Worm (Caenorhabditis elegans) whole organism, mixed stage, embryonic: Measurements from ENCODE around the gene sbsp-1.
A peak's percentile ranks its signal among the peaks of the same experiment; 100 is the strongest.

ENCODE experiments used
- M03D4.4 ChIP-seq: sonication (generic microtip); optimal IDR thresholded peaks from 2 replicates; lab custom pipeline; 2017; ENCODE audit warnings: mild to moderate bottlenecking, missing genetic modification characterization, missing compliant biosample characterization
- bed-3 ChIP-seq: fragments of 200-800 bp; sonication (Bioruptor generic); optimal IDR thresholded peaks from 3 replicates; lab custom pipeline; 2018; ENCODE audit warnings: mild to moderate bottlenecking, missing genetic modification characterization, moderate library complexity, missing compliant biosample characterization
- ceh-39 ChIP-seq: fragments of 150-350 bp; optimal IDR thresholded peaks from 2 replicates; lab custom pipeline; 2014; ENCODE audit warnings: missing biosample characterization, missing genetic modification characterization
- ceh-43 ChIP-seq: fragments of 200-800 bp; sonication (Bioruptor generic); optimal IDR thresholded peaks from 2 replicates; lab custom pipeline; 2018; ENCODE audit warnings: mild to moderate bottlenecking, missing genetic modification characterization, moderate library complexity, missing compliant biosample characterization
- ceh-83 ChIP-seq: fragments of 200-800 bp; sonication (Bioruptor generic); optimal IDR thresholded peaks from 2 replicates; lab custom pipeline; 2018; ENCODE audit warnings: mild to moderate bottlenecking, missing genetic modification characterization, missing compliant biosample characterization
- ces-1 ChIP-seq: fragments of 150-350 bp; optimal IDR thresholded peaks from 2 replicates; lab custom pipeline; 2014; ENCODE audit warnings: missing biosample characterization, missing genetic modification reagents, missing genetic modification characterization
- cnd-1 ChIP-seq: fragments of 200-800 bp; sonication (Bioruptor generic); optimal IDR thresholded peaks from 2 replicates; lab custom pipeline; 2018; ENCODE audit warnings: mild to moderate bottlenecking, missing genetic modification characterization, missing compliant biosample characterization
- drap-1 ChIP-seq: fragments of 200-800 bp; sonication (Bioruptor generic); optimal IDR thresholded peaks from 3 replicates; lab custom pipeline; 2018; ENCODE audit warnings: mild to moderate bottlenecking, missing genetic modification characterization, missing compliant biosample characterization
- elt-1 ChIP-seq: sonication (generic microtip); optimal IDR thresholded peaks from 2 replicates; lab custom pipeline; 2017; ENCODE audit warnings: missing genetic modification characterization, mild to moderate bottlenecking, missing compliant biosample characterization, antibody characterized with exemption, moderate library complexity, borderline replicate concordance; ENCODE audit not compliant: insufficient read depth
- elt-3 ChIP-seq: fragments of 150-350 bp; optimal IDR thresholded peaks from 2 replicates; lab custom pipeline; 2014; ENCODE audit warnings: missing biosample characterization, missing genetic modification characterization
- flh-1 ChIP-seq: fragments of 200-800 bp; sonication (Bioruptor generic); optimal IDR thresholded peaks from 2 replicates; lab custom pipeline; 2018; ENCODE audit warnings: mild to moderate bottlenecking, missing genetic modification characterization, moderate library complexity, missing compliant biosample characterization
- ham-2 ChIP-seq: fragments of 200-800 bp; sonication (Bioruptor generic); optimal IDR thresholded peaks from 2 replicates; lab custom pipeline; 2018; ENCODE audit warnings: mild to moderate bottlenecking, missing genetic modification characterization, missing compliant biosample characterization
- lin-13 ChIP-seq: fragments of 150-350 bp; optimal IDR thresholded peaks from 2 replicates; lab custom pipeline; 2014; ENCODE audit warnings: missing biosample characterization, missing genetic modification characterization
- lin-32 ChIP-seq: fragments of 200-800 bp; sonication (Bioruptor generic); optimal IDR thresholded peaks from 2 replicates; lab custom pipeline; 2018; ENCODE audit warnings: mild to moderate bottlenecking, missing genetic modification characterization, missing compliant biosample characterization
- lsy-2 ChIP-seq: fragments of 150-350 bp; optimal IDR thresholded peaks from 2 replicates; lab custom pipeline; 2014; ENCODE audit warnings: missing biosample characterization, missing genetic modification characterization
- mep-1 ChIP-seq: fragments of 150-350 bp; optimal IDR thresholded peaks from 2 replicates; lab custom pipeline; 2017; ENCODE audit warnings: missing biosample characterization, missing genetic modification reagents, missing genetic modification characterization, inconsistent platforms
- mls-2 ChIP-seq: sonication (generic microtip); optimal IDR thresholded peaks from 2 replicates; lab custom pipeline; 2016; ENCODE audit warnings: mild to moderate bottlenecking, missing genetic modification characterization, moderate library complexity, missing compliant biosample characterization
- nhr-12 ChIP-seq: fragments of 150-350 bp; optimal IDR thresholded peaks from 2 replicates; lab custom pipeline; 2014; ENCODE audit warnings: missing biosample characterization, missing genetic modification characterization
- nhr-2 ChIP-seq: fragments of 150-350 bp; optimal IDR thresholded peaks from 2 replicates; lab custom pipeline; 2014; ENCODE audit warnings: missing biosample characterization, missing genetic modification characterization
- nhr-237 ChIP-seq: fragments of 150-350 bp; optimal IDR thresholded peaks from 2 replicates; lab custom pipeline; 2014; ENCODE audit warnings: missing biosample characterization, missing genetic modification characterization
- nhr-28 ChIP-seq: fragments of 150-350 bp; optimal IDR thresholded peaks from 2 replicates; lab custom pipeline; 2014; ENCODE audit warnings: missing biosample characterization, missing genetic modification characterization
- nhr-76 ChIP-seq: sonication (generic microtip); optimal IDR thresholded peaks from 2 replicates; lab custom pipeline; 2017; ENCODE audit warnings: missing biosample characterization, missing genetic modification characterization
- pha-4 ChIP-seq: fragments of 150-350 bp; optimal IDR thresholded peaks from 2 replicates; lab custom pipeline; 2018; ENCODE audit warnings: missing biosample characterization, missing genetic modification reagents, missing genetic modification characterization
- sptf-1 ChIP-seq: sonication (generic microtip); optimal IDR thresholded peaks from 2 replicates; lab custom pipeline; 2017; ENCODE audit warnings: mild to moderate bottlenecking, missing genetic modification characterization, moderate library complexity, missing compliant biosample characterization
- unc-120 ChIP-seq: sonication (generic microtip); optimal IDR thresholded peaks from 2 replicates; lab custom pipeline; 2017; ENCODE audit warnings: missing genetic modification characterization, missing compliant biosample characterization; ENCODE audit not compliant: poor library complexity, severe bottlenecking
- unc-39 ChIP-seq: fragments of 150-350 bp; optimal IDR thresholded peaks from 2 replicates; lab custom pipeline; 2014; ENCODE audit warnings: missing biosample characterization, missing genetic modification characterization
- zip-8 ChIP-seq: fragments of 150-350 bp; optimal IDR thresholded peaks from 2 replicates; lab custom pipeline; 2014; ENCODE audit warnings: missing biosample characterization, missing genetic modification characterization
- ztf-11 ChIP-seq: fragments of 150-350 bp; optimal IDR thresholded peaks from 2 replicates; lab custom pipeline; 2014; ENCODE audit warnings: missing biosample characterization, missing genetic modification characterization

Gene sbsp-1

ce11 chrIII:10806821-10807220, 25.9 kb upstream of the sbsp-1 start:
- TF ChIP-seq sptf-1 (tag; lab: Kevin White, UChicago) (peak; percentile 9), mls-2 (peak; percentile 6), elt-3 (tag; lab: Kevin White, UChicago) (no peak)
- TF ChIP-seq, all 35 proteins: peak for 2

- TF ChIP-seq zip-8 = no peak
- TF ChIP-seq lin-13 (tag; lab: Kevin White, UChicago) = no peak
- TF ChIP-seq ham-2 = no peak
- TF ChIP-seq flh-1 (GFP tag; lab: Kevin White, UChicago) = no peak
- no peak for TF ChIP-seq nhr-2 (tag; lab: Kevin White, UChicago)
- no peak for TF ChIP-seq nhr-237
- no peak for TF ChIP-seq ces-1 (GFP tag; lab: Kevin White, UChicago)
- no peak for TF ChIP-seq bed-3 (GFP tag; lab: Kevin White, UChicago)
- TF ChIP-seq nhr-76 (tag; lab: Kevin White, UChicago) = no peak
- no peak for TF ChIP-seq unc-120 (tag; lab: Kevin White, UChicago)
- TF ChIP-seq, all 35 proteins: peak for 0
Observed at ce11 chrIII:10807236-10807635, 25.5 kb upstream of the sbsp-1 start.

- TF ChIP-seq ztf-11 (tag; lab: Kevin White, UChicago) (no peak), ham-2 (peak; percentile 64), mep-1 (tag; lab: Kevin White, UChicago) (peak; percentile 11), cnd-1 (tag; lab: Kevin White, UChicago) (no peak), ces-1 (GFP tag; lab: Kevin White, UChicago) (peak; percentile 43), ceh-43 (GFP tag; lab: Kevin White, UChicago) (peak; percentile 17), unc-120 (tag; lab: Kevin White, UChicago) (peak; percentile 39), unc-39 (tag; lab: Kevin White, UChicago) (no peak)
Observed at ce11 chrIII:10807956-10808355, 24.8 kb upstream of the sbsp-1 start.

ce11 chrIII:10808802-10809201, 23.9 kb upstream of the sbsp-1 start:
- TF ChIP-seq sptf-1 (tag; lab: Kevin White, UChicago) (no peak), nhr-76 (tag; lab: Kevin White, UChicago) (no peak), zip-8 (no peak)

ce11 chrIII:10809568-10809967, 23.2 kb upstream of the sbsp-1 start:
- TF ChIP-seq ceh-83 (no peak), ceh-39 (tag; lab: Kevin White, UChicago) (no peak), nhr-28 (tag; lab: Kevin White, UChicago) (no peak), lsy-2 (tag; lab: Kevin White, UChicago) (no peak), flh-1 (GFP tag; lab: Kevin White, UChicago) (no peak), drap-1 (GFP tag; lab: Kevin White, UChicago) (no peak), nhr-237 (no peak), lin-32 (GFP tag; lab: Kevin White, UChicago) (no peak), ztf-11 (tag; lab: Kevin White, UChicago) (no peak), M03D4.4 (no peak), elt-1 (tag; lab: Kevin White, UChicago) (no peak), pha-4 (tag; lab: Kevin White, UChicago) (no peak), mls-2 (no peak), nhr-76 (tag; lab: Kevin White, UChicago) (no peak), lin-13 (tag; lab: Kevin White, UChicago) (no peak), elt-3 (tag; lab: Kevin White, UChicago) (no peak)

- TF ChIP-seq cnd-1 (tag; lab: Kevin White, UChicago) = no peak
- no peak for TF ChIP-seq nhr-12 (tag; lab: Kevin White, UChicago)
- no peak for TF ChIP-seq nhr-2 (tag; lab: Kevin White, UChicago)
- TF ChIP-seq mls-2 = no peak
- no peak for TF ChIP-seq drap-1 (GFP tag; lab: Kevin White, UChicago)
- TF ChIP-seq ham-2 = no peak
- TF ChIP-seq lin-13 (tag; lab: Kevin White, UChicago) = no peak
Observed at ce11 chrIII:10810483-10810836, 22.3 kb upstream of the sbsp-1 start.
